Fruit fly (Drosophila melanogaster) whole organism, embryonic: ENCODE data around the gene CG5810.

ENCODE experiments used
- Awh ChIP-seq: fragments of 200-800 bp; sonication (Bioruptor generic); IDR thresholded peaks from 2 replicates; pipeline ENCODE4, ENCODE4 v1.3.6; 2022; ENCODE audit warnings: missing biosample characterization, missing genetic modification characterization
- Bgb ChIP-seq: fragments of 200-800 bp; sonication (Bioruptor generic); IDR thresholded peaks from 2 replicates; pipeline ENCODE4 v1.3.6; 2022; ENCODE audit warnings: missing biosample characterization, missing genetic modification characterization; ENCODE audit not compliant: partially characterized antibody
- CG10274 ChIP-seq: fragments of 200-800 bp; sonication (Bioruptor generic); optimal IDR thresholded peaks from 3 replicates; lab custom pipeline; 2017; ENCODE audit warnings: missing biosample characterization, mild to moderate bottlenecking, missing genetic modification characterization
- CG10321 ChIP-seq: fragments of 200-800 bp; sonication (Bioruptor generic); IDR thresholded peaks from 2 replicates; pipeline ENCODE4 v1.3.6; 2022; ENCODE audit warnings: missing biosample characterization, missing genetic modification characterization
- CG11695 ChIP-seq: fragments of 200-800 bp; sonication (Bioruptor generic); IDR thresholded peaks from 3 replicates; pipeline ENCODE4 v1.3.6; 2022; ENCODE audit warnings: missing biosample characterization, missing genetic modification characterization
- CG13894 ChIP-seq: fragments of 200-800 bp; sonication (Bioruptor generic); optimal IDR thresholded peaks from 3 replicates; lab custom pipeline; 2018; ENCODE audit warnings: missing biosample characterization, mild to moderate bottlenecking, missing genetic modification characterization, moderate library complexity
- CG14710 ChIP-seq: fragments of 200-800 bp; sonication (Bioruptor generic); optimal IDR thresholded peaks from 3 replicates; lab custom pipeline; 2019; ENCODE audit warnings: missing biosample characterization, mild to moderate bottlenecking, missing genetic modification characterization, moderate library complexity
- CG15011 ChIP-seq: fragments of 200-800 bp; sonication (Bioruptor generic); optimal IDR thresholded peaks from 3 replicates; lab custom pipeline; 2018; ENCODE audit warnings: missing biosample characterization, mild to moderate bottlenecking, missing genetic modification characterization
- CG15073 ChIP-seq: fragments of 200-800 bp; sonication (Bioruptor generic); optimal IDR thresholded peaks from 2 replicates; lab custom pipeline; 2016; ENCODE audit warnings: missing biosample characterization, missing genetic modification characterization
- CG17361 ChIP-seq: fragments of 200-800 bp; sonication (Bioruptor generic); IDR thresholded peaks from 3 replicates; pipeline ENCODE4 v1.3.6; 2022; ENCODE audit warnings: missing biosample characterization, missing genetic modification characterization
- CG17912 ChIP-seq: fragments of 200-800 bp; sonication (Bioruptor generic); optimal IDR thresholded peaks from 2 replicates; lab custom pipeline; 2018; ENCODE audit warnings: missing biosample characterization, mild to moderate bottlenecking, missing genetic modification characterization
- CG2120 ChIP-seq: fragments of 200-800 bp; sonication (Bioruptor generic); optimal IDR thresholded peaks from 3 replicates; lab custom pipeline; 2016; ENCODE audit warnings: missing biosample characterization, missing genetic modification characterization
- CG31365 ChIP-seq: fragments of 200-800 bp; sonication (Bioruptor generic); optimal IDR thresholded peaks from 2 replicates; lab custom pipeline; 2018; ENCODE audit warnings: missing biosample characterization, mild to moderate bottlenecking, missing genetic modification characterization
- CG3281 ChIP-seq: fragments of 200-800 bp; sonication (Bioruptor generic); optimal IDR thresholded peaks from 3 replicates; lab custom pipeline; 2017; ENCODE audit warnings: missing biosample characterization, mild to moderate bottlenecking, missing genetic modification characterization
- CG3407 ChIP-seq: fragments of 200-800 bp; sonication (Bioruptor generic); optimal IDR thresholded peaks from 2 replicates; lab custom pipeline; 2018; ENCODE audit warnings: missing biosample characterization, mild to moderate bottlenecking, missing genetic modification characterization
- CG34422 ChIP-seq: fragments of 200-800 bp; sonication (Bioruptor generic); IDR thresholded peaks from 3 replicates; pipeline ENCODE4 v1.3.6; 2022; ENCODE audit warnings: missing biosample characterization, missing genetic modification characterization
- CG4328 ChIP-seq: fragments of 200-800 bp; sonication (Bioruptor generic); optimal IDR thresholded peaks from 3 replicates; lab custom pipeline; 2017; ENCODE audit warnings: missing biosample characterization, missing genetic modification reagents, missing genetic modification characterization
- CG6689 ChIP-seq: fragments of 200-800 bp; sonication (Bioruptor generic); IDR thresholded peaks from 2 replicates; pipeline ENCODE4 v1.3.6; 2022; ENCODE audit warnings: missing biosample characterization, missing genetic modification characterization
- CG6854 ChIP-seq: fragments of 200-800 bp; sonication (Bioruptor generic); optimal IDR thresholded peaks from 3 replicates; lab custom pipeline; 2017; ENCODE audit warnings: missing biosample characterization, mild to moderate bottlenecking, missing genetic modification characterization
- Chrac-16 ChIP-seq: fragments of 200-800 bp; sonication (Bioruptor generic); optimal IDR thresholded peaks from 3 replicates; lab custom pipeline; 2016; ENCODE audit warnings: missing biosample characterization, missing genetic modification characterization
- Dad ChIP-seq: fragments of 200-800 bp; sonication (Bioruptor generic); optimal IDR thresholded peaks from 3 replicates; lab custom pipeline; 2016; ENCODE audit warnings: missing biosample characterization, missing genetic modification characterization
- Deaf1 ChIP-seq: fragments of 200-800 bp; optimal IDR thresholded peaks from 3 replicates; lab custom pipeline; 2019; ENCODE audit warnings: missing biosample characterization, mild to moderate bottlenecking, missing genetic modification characterization, moderate library complexity
- Nf-YC ChIP-seq: fragments of 200-800 bp; optimal IDR thresholded peaks from 3 replicates; lab custom pipeline; 2019; ENCODE audit warnings: missing biosample characterization, mild to moderate bottlenecking, missing genetic modification characterization, moderate library complexity
- Opbp ChIP-seq: fragments of 200-800 bp; sonication (Bioruptor generic); IDR thresholded peaks from 3 replicates; pipeline ENCODE4 v1.3.6; 2022; ENCODE audit warnings: missing biosample characterization, missing genetic modification characterization; ENCODE audit not compliant: partially characterized antibody
- Poxn ChIP-seq: fragments of 200-800 bp; sonication (Bioruptor generic); IDR thresholded peaks from 2 replicates; pipeline ENCODE4 v1.3.6; 2022; ENCODE audit warnings: missing biosample characterization, missing genetic modification characterization
- Sox102F ChIP-seq: fragments of 200-800 bp; sonication (Bioruptor generic); optimal IDR thresholded peaks from 2 replicates; lab custom pipeline; 2018; ENCODE audit warnings: missing biosample characterization, mild to moderate bottlenecking, missing genetic modification characterization, moderate library complexity
- ase ChIP-seq: fragments of 200-800 bp; sonication (Bioruptor generic); IDR thresholded peaks from 3 replicates; pipeline ENCODE4 v1.3.6; 2022; ENCODE audit warnings: missing biosample characterization, missing genetic modification characterization
- corto ChIP-seq: fragments of 200-800 bp; sonication (Bioruptor generic); optimal IDR thresholded peaks from 2 replicates; lab custom pipeline; 2016; ENCODE audit warnings: missing biosample characterization, mild to moderate bottlenecking, missing genetic modification characterization, moderate library complexity
- croc ChIP-seq: fragments of 200-800 bp; sonication (Bioruptor generic); conservative IDR thresholded peaks from 3 replicates; pipeline ENCODE4 v1.3.6; 2022; ENCODE audit warnings: missing biosample characterization, missing genetic modification characterization
- da ChIP-seq: fragments of 200-800 bp; sonication (Bioruptor generic); optimal IDR thresholded peaks from 2 replicates; lab custom pipeline; 2016; ENCODE audit warnings: missing biosample characterization, missing genetic modification characterization
- dati ChIP-seq: fragments of 200-800 bp; sonication (Bioruptor generic); IDR thresholded peaks from 2 replicates; pipeline ENCODE4 v1.3.6; 2022; ENCODE audit warnings: missing biosample characterization, missing genetic modification characterization
- dmrt99B ChIP-seq: fragments of 200-800 bp; sonication (Bioruptor generic); optimal IDR thresholded peaks from 2 replicates; lab custom pipeline; 2018; ENCODE audit warnings: missing biosample characterization, mild to moderate bottlenecking, missing genetic modification characterization, moderate library complexity
- emc ChIP-seq: fragments of 200-800 bp; sonication (Bioruptor generic); optimal IDR thresholded peaks from 2 replicates; lab custom pipeline; 2016; ENCODE audit warnings: missing biosample characterization, missing genetic modification characterization
- ftz-f1 ChIP-seq: fragments of 200-800 bp; sonication (Bioruptor generic); optimal IDR thresholded peaks from 2 replicates; lab custom pipeline; 2016; ENCODE audit warnings: missing biosample characterization, missing genetic modification characterization
- gfzf ChIP-seq: fragments of 200-800 bp; sonication (Bioruptor generic); optimal IDR thresholded peaks from 2 replicates; lab custom pipeline; 2016; ENCODE audit warnings: missing biosample characterization, mild to moderate bottlenecking, missing genetic modification characterization, moderate library complexity
- grau ChIP-seq: fragments of 200-800 bp; optimal IDR thresholded peaks from 3 replicates; lab custom pipeline; 2019; ENCODE audit warnings: missing biosample characterization, mild to moderate bottlenecking, missing genetic modification characterization, moderate library complexity
- hth ChIP-seq: fragments of >200 bp; optimal IDR thresholded peaks from 2 replicates; lab custom pipeline; 2017; ENCODE audit warnings: inconsistent platforms
- kay ChIP-seq: fragments of 200-800 bp; sonication (Bioruptor generic); optimal IDR thresholded peaks from 2 replicates; lab custom pipeline; 2016; ENCODE audit warnings: missing biosample characterization, missing genetic modification characterization
- kni ChIP-seq: fragments of 200-800 bp; sonication (Bioruptor generic); optimal IDR thresholded peaks from 3 replicates; lab custom pipeline; 2017; ENCODE audit warnings: mild to moderate bottlenecking, missing biosample characterization, missing genetic modification reagents, missing genetic modification characterization
- lab ChIP-seq: fragments of 200-800 bp; sonication (Bioruptor generic); optimal IDR thresholded peaks from 3 replicates; lab custom pipeline; 2017; ENCODE audit warnings: missing biosample characterization, missing genetic modification characterization, mild to moderate bottlenecking, moderate library complexity, missing genetic modification reagents
- lmd ChIP-seq: fragments of 200-800 bp; sonication (Bioruptor generic); IDR thresholded peaks from 2 replicates; pipeline ENCODE4 v1.3.6; 2022; ENCODE audit warnings: missing biosample characterization, missing genetic modification characterization
- luna ChIP-seq: fragments of 200-800 bp; sonication (Bioruptor generic); optimal IDR thresholded peaks from 2 replicates; lab custom pipeline; 2016; ENCODE audit warnings: missing biosample characterization, missing genetic modification characterization
- pita ChIP-seq: fragments of 200-800 bp; sonication (Bioruptor generic); optimal IDR thresholded peaks from 2 replicates; lab custom pipeline; 2017; ENCODE audit warnings: missing biosample characterization, mild to moderate bottlenecking, missing genetic modification characterization
- psq ChIP-seq: fragments of 200-800 bp; sonication (Bioruptor generic); optimal IDR thresholded peaks from 2 replicates; lab custom pipeline; 2017; ENCODE audit warnings: missing biosample characterization, missing genetic modification characterization
- rib ChIP-seq: fragments of 200-800 bp; sonication (Bioruptor generic); IDR thresholded peaks from 2 replicates; pipeline ENCODE4 v1.3.6; 2022; ENCODE audit warnings: missing biosample characterization, missing genetic modification characterization
- sd ChIP-seq: fragments of 200-800 bp; sonication (Bioruptor generic); optimal IDR thresholded peaks from 3 replicates; lab custom pipeline; 2018; ENCODE audit warnings: missing biosample characterization, mild to moderate bottlenecking, missing genetic modification characterization, moderate library complexity
- sim ChIP-seq: fragments of 200-800 bp; sonication (Bioruptor generic); IDR thresholded peaks from 2 replicates; pipeline ENCODE4 v1.3.6; 2022; ENCODE audit warnings: missing biosample characterization, missing genetic modification characterization
- sqz ChIP-seq: fragments of 200-800 bp; sonication (Bioruptor generic); optimal IDR thresholded peaks from 3 replicates; lab custom pipeline; 2018; ENCODE audit warnings: missing biosample characterization, mild to moderate bottlenecking, missing genetic modification characterization
- sr ChIP-seq: fragments of 200-800 bp; sonication (Bioruptor generic); IDR thresholded peaks from 3 replicates; pipeline ENCODE4 v1.3.6; 2022; ENCODE audit warnings: missing biosample characterization, missing genetic modification characterization
- toy ChIP-seq: fragments of 200-800 bp; sonication (Bioruptor generic); IDR thresholded peaks from 2 replicates; pipeline ENCODE4 v1.3.6; 2022; ENCODE audit warnings: missing biosample characterization, missing genetic modification characterization
- wek ChIP-seq: fragments of 200-800 bp; sonication (Bioruptor generic); optimal IDR thresholded peaks from 3 replicates; lab custom pipeline; 2018; ENCODE audit warnings: missing biosample characterization, mild to moderate bottlenecking, missing genetic modification characterization, moderate library complexity

CG5810 gene

DNA sequence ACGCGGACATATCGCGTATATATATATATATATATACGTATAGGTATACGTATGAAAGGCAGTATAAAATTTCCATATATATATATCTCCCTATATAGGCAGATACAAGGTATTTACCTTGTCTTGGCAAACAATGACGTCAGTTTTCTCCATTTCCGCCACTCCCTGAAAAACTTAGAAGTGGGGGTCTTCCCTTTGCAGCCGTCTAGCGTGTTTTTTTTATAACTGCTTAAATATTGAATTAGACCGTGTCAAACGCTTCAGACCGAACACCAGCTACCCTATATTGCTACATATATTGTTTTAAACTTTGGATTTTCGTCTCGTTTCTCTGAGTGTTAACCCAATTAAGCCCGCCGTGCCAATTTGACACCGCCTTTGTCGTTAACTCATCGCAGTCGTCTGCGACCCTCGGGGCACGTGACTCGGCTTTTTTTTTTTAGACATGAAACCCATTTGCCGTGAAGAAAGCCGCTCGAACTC, 13.1 kb downstream of the CG5810 start (continued):
- TF ChIP-seq Awh (GFP tag; lab: Robert Waterston, UW), result peak; percentile 50; the same call in 1 of the 2 replicates
- no peak for TF ChIP-seq sim (GFP tag; lab: Robert Waterston, UW)
- 0 out of 2 replicates have a peak, but pooled peaks have one; percentile 38 for TF ChIP-seq rib (GFP tag; lab: Robert Waterston, UW)
- TF ChIP-seq Dad, result no peak
- TF ChIP-seq pita (GFP tag; lab: Kevin White, UChicago), result no peak
- TF ChIP-seq CG15011 (GFP tag; lab: Kevin White, UChicago), result peak; percentile 31
- no peak for TF ChIP-seq grau
- TF ChIP-seq CG2120, result peak; percentile 26
- no peak for TF ChIP-seq Opbp (GFP tag; lab: Robert Waterston, UW)
- no peak for TF ChIP-seq Deaf1 (tag; lab: Kevin White, UChicago)
- peak; percentile 22 for TF ChIP-seq CG4328 (GFP tag; lab: Kevin White, UChicago)
- 0 out of 2 replicates have a peak, but pooled peaks have one; percentile 8 for TF ChIP-seq CG6689 (GFP tag; lab: Robert Waterston, UW)
- no peak for TF ChIP-seq ase
- no peak for TF ChIP-seq psq (GFP tag; lab: Kevin White, UChicago)
- no peak for TF ChIP-seq dati
- TF ChIP-seq CG11695 (GFP tag; lab: Robert Waterston, UW), result 0 out of 3 replicates have a peak, but pooled peaks have one; percentile 35
- no peak for TF ChIP-seq ftz-f1 (GFP tag; lab: Kevin White, UChicago)
- 0 out of 3 replicates have a peak, but pooled peaks have one; percentile 18 for TF ChIP-seq CG17361
- peak; percentile 30 for TF ChIP-seq dmrt99B
- TF ChIP-seq CG31365 (tag; lab: Kevin White, UChicago), result no peak
- no peak for TF ChIP-seq CG15073 (GFP tag; lab: Kevin White, UChicago)
- TF ChIP-seq CG6854 (GFP tag; lab: Kevin White, UChicago), result peak; percentile 42
- no peak for TF ChIP-seq gfzf (GFP tag; lab: Kevin White, UChicago)
- no peak for TF ChIP-seq Nf-YC (tag; lab: Kevin White, UChicago)
- TF ChIP-seq CG3407 (GFP tag; lab: Kevin White, UChicago), result peak; percentile 43
- TF ChIP-seq croc (GFP tag; lab: Robert Waterston, UW), result no peak
- peak; percentile 55 for TF ChIP-seq kni
- TF ChIP-seq luna (GFP tag; lab: Kevin White, UChicago), result no peak
- no peak for TF ChIP-seq kay
- TF ChIP-seq toy, result peak; percentile 46; the same call in 1 of the 2 replicates
- peak; percentile 77 for TF ChIP-seq lab (GFP tag; lab: Kevin White, UChicago)
- no peak for TF ChIP-seq sr (GFP tag; lab: Robert Waterston, UW)
- TF ChIP-seq Poxn (GFP tag; lab: Robert Waterston, UW), result no peak
- no peak for TF ChIP-seq corto (GFP tag; lab: Kevin White, UChicago)
- peak; percentile 17 for TF ChIP-seq sd (tag; lab: Kevin White, UChicago)
- no peak for TF ChIP-seq CG10321 (GFP tag; lab: Robert Waterston, UW)
- peak; percentile 13 for TF ChIP-seq Sox102F (GFP tag; lab: Kevin White, UChicago)
- TF ChIP-seq CG3281 (GFP tag; lab: Kevin White, UChicago), result peak; percentile 49
- no peak for TF ChIP-seq da (GFP tag; lab: Kevin White, UChicago)
- peak; percentile 37 for TF ChIP-seq lmd
- TF ChIP-seq sqz (GFP tag; lab: Kevin White, UChicago), result peak; percentile 26
- TF ChIP-seq CG14710, result peak; percentile 27
- no peak for TF ChIP-seq Bgb (GFP tag; lab: Robert Waterston, UW)
- no peak for TF ChIP-seq CG17912 (GFP tag; lab: Kevin White, UChicago)
- TF ChIP-seq CG10274 (GFP tag; lab: Kevin White, UChicago), result no peak
- TF ChIP-seq CG34422 (GFP tag; lab: Robert Waterston, UW), result no peak
- peak; percentile 31 for TF ChIP-seq wek (GFP tag; lab: Kevin White, UChicago)
- TF ChIP-seq CG13894 (tag; lab: Kevin White, UChicago), result peak; percentile 89
- TF ChIP-seq hth (lab: Kevin White, UChicago), result no peak
- TF ChIP-seq emc (GFP tag; lab: Kevin White, UChicago), result no peak
- no peak for TF ChIP-seq Chrac-16 (GFP tag; lab: Kevin White, UChicago)
